Worm (Caenorhabditis elegans) whole organism, late embryonic: Measurements from ENCODE around the gene C37C3.2.

ENCODE experiments used
- C38D4.7 ChIP-seq: fragments of 200-800 bp; sonication (Bioruptor generic); optimal IDR thresholded peaks from 2 replicates; lab custom pipeline; 2018; ENCODE audit warnings: mild to moderate bottlenecking, missing genetic modification characterization, moderate library complexity, missing compliant biosample characterization
- F13H6.1 ChIP-seq: sonication (generic microtip); optimal IDR thresholded peaks from 2 replicates; lab custom pipeline; 2016; ENCODE audit warnings: missing genetic modification characterization, missing compliant biosample characterization
- Y22D7AL.16 ChIP-seq: sonication (generic microtip); optimal IDR thresholded peaks from 2 replicates; lab custom pipeline; 2016; ENCODE audit warnings: missing genetic modification characterization, missing compliant biosample characterization
- ama-1 ChIP-seq: fragments of 150-350 bp; optimal IDR thresholded peaks from 2 replicates; lab custom pipeline; 2014
- ceh-18 ChIP-seq: sonication (generic microtip); optimal IDR thresholded peaks from 2 replicates; lab custom pipeline; 2016; ENCODE audit warnings: missing genetic modification characterization, missing compliant biosample characterization
- ceh-19 ChIP-seq: fragments of 200-800 bp; sonication (Bioruptor generic); optimal IDR thresholded peaks from 2 replicates; lab custom pipeline; 2018; ENCODE audit warnings: mild to moderate bottlenecking, missing genetic modification characterization, missing compliant biosample characterization
- ceh-2 ChIP-seq: sonication (generic microtip); optimal IDR thresholded peaks from 2 replicates; lab custom pipeline; 2016; ENCODE audit warnings: missing genotype, missing genetic modification characterization, missing compliant biosample characterization
- ceh-22 ChIP-seq: sonication (generic microtip); optimal IDR thresholded peaks from 2 replicates; lab custom pipeline; 2017; ENCODE audit warnings: missing biosample characterization, missing genetic modification characterization
- ceh-45 ChIP-seq: fragments of 200-800 bp; sonication (Bioruptor generic); IDR thresholded peaks from 2 replicates; pipeline ENCODE4 v1.3.6; 2022; ENCODE audit warnings: missing genetic modification reagents, missing genetic modification characterization, missing compliant biosample characterization
- ceh-48 ChIP-seq: sonication (generic microtip); optimal IDR thresholded peaks from 2 replicates; lab custom pipeline; 2016; ENCODE audit warnings: missing genetic modification characterization, inconsistent platforms, missing compliant biosample characterization
- ceh-6 ChIP-seq: fragments of 200-800 bp; sonication (Bioruptor generic); optimal IDR thresholded peaks from 2 replicates; lab custom pipeline; 2018; ENCODE audit warnings: mild to moderate bottlenecking, missing genetic modification characterization, missing compliant biosample characterization
- ceh-9 ChIP-seq: sonication (generic microtip); optimal IDR thresholded peaks from 2 replicates; lab custom pipeline; 2016; ENCODE audit warnings: mild to moderate bottlenecking, missing genetic modification characterization, inconsistent platforms, missing compliant biosample characterization
- che-1 ChIP-seq: sonication (generic microtip); optimal IDR thresholded peaks from 2 replicates; lab custom pipeline; 2016; ENCODE audit warnings: mild to moderate bottlenecking, missing genetic modification characterization, missing compliant biosample characterization
- dmd-4 ChIP-seq: sonication (generic microtip); optimal IDR thresholded peaks from 2 replicates; lab custom pipeline; 2016; ENCODE audit warnings: borderline replicate concordance, missing genetic modification characterization, missing compliant biosample characterization
- elt-2 ChIP-seq: sonication (generic microtip); optimal IDR thresholded peaks from 2 replicates; lab custom pipeline; 2016; ENCODE audit warnings: missing genetic modification reagents, missing genetic modification characterization, missing compliant biosample characterization
- ets-4 ChIP-seq: sonication (generic microtip); optimal IDR thresholded peaks from 2 replicates; lab custom pipeline; 2016; ENCODE audit warnings: missing genetic modification characterization, missing compliant biosample characterization
- eyg-1 ChIP-seq: sonication (generic microtip); optimal IDR thresholded peaks from 2 replicates; lab custom pipeline; 2016; ENCODE audit warnings: missing genotype, missing genetic modification characterization, missing compliant biosample characterization
- fax-1 ChIP-seq: sonication (generic microtip); optimal IDR thresholded peaks from 2 replicates; lab custom pipeline; 2016; ENCODE audit warnings: missing genotype, missing genetic modification characterization, missing compliant biosample characterization
- fkh-10 ChIP-seq: fragments of 150-350 bp; optimal IDR thresholded peaks from 2 replicates; lab custom pipeline; 2014; ENCODE audit warnings: missing biosample characterization, missing genetic modification reagents, missing genetic modification characterization
- fkh-6 ChIP-seq: sonication (generic microtip); optimal IDR thresholded peaks from 2 replicates; lab custom pipeline; 2016; ENCODE audit warnings: missing genetic modification characterization, missing compliant biosample characterization
- hlh-13 ChIP-seq: fragments of 200-800 bp; sonication (Bioruptor generic); optimal IDR thresholded peaks from 2 replicates; lab custom pipeline; 2018; ENCODE audit warnings: mild to moderate bottlenecking, missing genetic modification characterization, missing compliant biosample characterization
- lim-6 ChIP-seq: sonication (generic microtip); optimal IDR thresholded peaks from 2 replicates; lab custom pipeline; 2016; ENCODE audit warnings: missing genetic modification characterization, missing compliant biosample characterization
- madf-2 ChIP-seq: sonication (generic microtip); optimal IDR thresholded peaks from 2 replicates; lab custom pipeline; 2017; ENCODE audit warnings: missing genetic modification characterization, missing compliant biosample characterization
- nfya-1 ChIP-seq: sonication (generic microtip); optimal IDR thresholded peaks from 2 replicates; lab custom pipeline; 2017; ENCODE audit warnings: missing genetic modification characterization, mild to moderate bottlenecking, missing compliant biosample characterization, antibody characterized with exemption, moderate library complexity
- nhr-11 ChIP-seq: fragments of 150-350 bp; optimal IDR thresholded peaks from 2 replicates; lab custom pipeline; 2014; ENCODE audit warnings: missing biosample characterization, missing genetic modification characterization
- odd-2 ChIP-seq: sonication (generic microtip); optimal IDR thresholded peaks from 2 replicates; lab custom pipeline; 2017; ENCODE audit warnings: antibody characterized with exemption, mild to moderate bottlenecking, missing genetic modification characterization, missing compliant biosample characterization
- pag-3 ChIP-seq: sonication (generic microtip); optimal IDR thresholded peaks from 2 replicates; lab custom pipeline; 2016; ENCODE audit warnings: missing compliant biosample characterization, missing genetic modification characterization, borderline replicate concordance
- pat-9 ChIP-seq: fragments of 200-800 bp; sonication (Bioruptor generic); optimal IDR thresholded peaks from 2 replicates; lab custom pipeline; 2018; ENCODE audit warnings: mild to moderate bottlenecking, missing genetic modification characterization, moderate library complexity, missing compliant biosample characterization
- pha-4 ChIP-seq: fragments of 150-350 bp; optimal IDR thresholded peaks from 2 replicates; lab custom pipeline; 2018; ENCODE audit warnings: missing biosample characterization, missing genetic modification reagents, missing genetic modification characterization
- pqm-1 ChIP-seq: sonication (generic microtip); optimal IDR thresholded peaks from 2 replicates; lab custom pipeline; 2016; ENCODE audit warnings: missing genetic modification characterization, missing compliant biosample characterization
- ref-2 ChIP-seq: sonication (generic microtip); optimal IDR thresholded peaks from 2 replicates; lab custom pipeline; 2016; ENCODE audit warnings: missing genetic modification characterization, missing compliant biosample characterization
- rnt-1 ChIP-seq: sonication (generic microtip); optimal IDR thresholded peaks from 2 replicates; lab custom pipeline; 2016; ENCODE audit warnings: missing genetic modification characterization, missing compliant biosample characterization
- sdc-2 ChIP-seq: sonication (generic microtip); optimal IDR thresholded peaks from 2 replicates; lab custom pipeline; 2016; ENCODE audit warnings: missing genotype, missing genetic modification characterization, missing compliant biosample characterization
- sox-2 ChIP-seq: fragments of 200-800 bp; sonication (Bioruptor generic); IDR thresholded peaks from 2 replicates; pipeline ENCODE4 v1.3.6; 2022; ENCODE audit warnings: missing genetic modification reagents, missing genetic modification characterization, missing compliant biosample characterization
- syd-9 ChIP-seq: sonication (generic microtip); optimal IDR thresholded peaks from 2 replicates; lab custom pipeline; 2016; ENCODE audit warnings: mild to moderate bottlenecking, missing genetic modification characterization, moderate library complexity, missing compliant biosample characterization
- tbx-2 ChIP-seq: sonication (generic microtip); optimal IDR thresholded peaks from 2 replicates; lab custom pipeline; 2016; ENCODE audit warnings: missing genetic modification characterization, missing compliant biosample characterization
- tbx-7 ChIP-seq: sonication (generic microtip); optimal IDR thresholded peaks from 2 replicates; lab custom pipeline; 2016; ENCODE audit warnings: missing genotype, missing genetic modification characterization, missing compliant biosample characterization
- ttx-3 ChIP-seq: sonication (generic microtip); optimal IDR thresholded peaks from 2 replicates; lab custom pipeline; 2016; ENCODE audit warnings: missing genetic modification reagents, missing genetic modification characterization, missing compliant biosample characterization
- unc-42 ChIP-seq: sonication (generic microtip); optimal IDR thresholded peaks from 2 replicates; lab custom pipeline; 2016; ENCODE audit warnings: missing genotype, missing genetic modification characterization, missing compliant biosample characterization

The C37C3.2 gene

DNA sequence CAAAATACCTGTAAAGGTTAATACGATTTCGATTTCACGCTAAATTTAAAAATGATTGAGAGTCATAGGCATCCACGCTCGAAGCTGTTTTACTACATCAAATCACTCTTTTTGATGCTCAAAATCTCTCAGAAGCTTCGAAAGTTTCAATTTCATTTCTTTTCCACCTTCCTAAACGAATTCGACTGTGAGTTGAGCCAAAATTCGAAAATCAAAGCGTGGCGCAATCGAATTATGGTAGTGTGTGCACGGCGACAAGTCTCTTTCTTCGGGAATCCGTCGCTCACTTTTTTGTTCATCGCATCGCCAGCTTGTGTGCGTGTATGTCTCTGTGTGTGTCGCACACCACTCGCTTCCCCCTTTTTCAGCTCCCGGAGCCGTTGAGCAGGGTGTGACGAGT, 17.2 kb downstream of the C37C3.2 start:
- TF ChIP-seq Y22D7AL.16 (tag; lab: Kevin White, UChicago) (no peak), fkh-10 (GFP tag; lab: Kevin White, UChicago) (peak; percentile 16), unc-42 (peak; percentile 96)
- TF ChIP-seq, all 69 proteins: peak for 2

ce11 chrV:7875456-7875855, 19.7 kb downstream of the C37C3.2 start, which contains the start of gene F40A3.4:
Gene F40A3.4 (plus strand): TSS chrV:7875756.
- TF ChIP-seq nhr-11 (tag; lab: Kevin White, UChicago) (no peak), ceh-45 (GFP tag; lab: Robert Waterston, UW) (no peak), pqm-1 (no peak), pag-3 (tag; lab: Kevin White, UChicago) (no peak), sdc-2 (tag; lab: Kevin White, UChicago) (no peak), dmd-4 (no peak), sox-2 (GFP tag; lab: Robert Waterston, UW) (no peak), syd-9 (tag; lab: Kevin White, UChicago) (no peak), F13H6.1 (tag; lab: Kevin White, UChicago) (no peak), rnt-1 (no peak), fkh-6 (tag; lab: Kevin White, UChicago) (no peak)

DNA sequence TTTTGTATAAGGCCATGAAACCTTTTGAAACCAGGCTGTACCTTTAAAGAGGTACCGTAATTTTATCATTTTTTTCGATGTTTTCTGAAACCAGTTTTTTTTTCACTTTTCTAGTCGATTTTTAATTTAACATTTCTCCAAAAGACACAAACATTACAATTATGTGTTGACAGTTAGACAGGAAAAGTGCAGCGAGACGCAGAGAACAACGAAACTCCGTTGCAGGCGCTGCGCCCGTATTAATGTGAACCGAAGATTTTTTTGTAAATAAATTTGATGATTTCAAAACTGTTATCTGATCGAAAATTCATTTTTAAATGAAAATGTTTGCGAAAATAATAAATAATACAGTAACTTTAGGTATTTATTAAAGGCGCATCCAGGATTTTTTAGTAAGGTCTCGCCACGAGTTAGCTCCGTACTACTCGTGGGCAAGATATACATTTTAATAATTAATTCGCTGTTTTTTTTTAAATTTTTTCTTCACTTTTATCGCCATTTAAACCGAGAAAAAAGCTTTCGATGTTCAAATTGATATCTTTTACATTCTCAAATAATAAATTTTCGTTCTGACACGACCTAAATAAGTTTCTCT, 21.2 kb downstream of the C37C3.2 start, which contains the start of gene F40A3.3:
Gene F40A3.3, plus strand, starts transcription at position 564 of the 595 bp plus-strand sequence.
- TF ChIP-seq ets-4 (no peak), dmd-4 (no peak), ceh-22 (no peak), ceh-48 (tag; lab: Kevin White, UChicago) (no peak)

DNA sequence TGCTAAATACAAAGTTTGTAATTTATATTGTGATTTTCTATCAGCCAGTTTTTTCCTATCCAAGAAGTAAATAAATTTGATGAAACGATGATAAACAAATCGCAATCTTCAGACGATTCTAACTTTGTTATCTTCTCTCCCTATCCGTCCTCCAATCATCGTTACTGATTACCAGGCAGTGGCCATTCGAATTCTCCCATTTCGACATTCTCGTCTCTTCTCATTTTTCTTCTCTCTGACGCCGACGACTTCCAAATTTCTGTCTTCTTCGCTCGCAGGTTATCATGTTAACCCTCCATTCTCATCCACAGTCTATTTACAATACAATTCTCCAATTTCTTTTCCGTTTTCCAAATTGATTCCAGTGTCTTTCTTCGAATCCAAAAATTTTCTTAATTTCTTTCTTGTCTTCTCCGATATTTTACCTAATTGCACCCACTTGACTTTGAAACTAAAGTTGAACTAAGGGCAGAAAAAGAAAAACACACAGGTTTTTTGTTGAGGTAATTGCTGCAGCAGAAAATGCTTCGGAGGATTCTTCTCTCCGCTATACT, 22.7 kb downstream of the C37C3.2 start, which contains the start of gene F40A3.2:
Gene F40A3.2, plus strand, starts transcription at position 504 of the 554 bp plus-strand sequence.
- TF ChIP-seq ceh-18 (tag; lab: Kevin White, UChicago): no peak
- no peak for TF ChIP-seq elt-2 (tag; lab: Kevin White, UChicago)
- no peak for TF ChIP-seq pha-4 (tag; lab: Kevin White, UChicago)
- no peak for TF ChIP-seq ttx-3 (tag; lab: Kevin White, UChicago)
- TF ChIP-seq eyg-1 (tag; lab: Kevin White, UChicago): no peak
- no peak for TF ChIP-seq madf-2 (tag; lab: Kevin White, UChicago)
- no peak for TF ChIP-seq sox-2 (GFP tag; lab: Robert Waterston, UW)
- TF ChIP-seq ceh-19 (GFP tag; lab: Kevin White, UChicago): no peak
- TF ChIP-seq fkh-10 (GFP tag; lab: Kevin White, UChicago): no peak

DNA sequence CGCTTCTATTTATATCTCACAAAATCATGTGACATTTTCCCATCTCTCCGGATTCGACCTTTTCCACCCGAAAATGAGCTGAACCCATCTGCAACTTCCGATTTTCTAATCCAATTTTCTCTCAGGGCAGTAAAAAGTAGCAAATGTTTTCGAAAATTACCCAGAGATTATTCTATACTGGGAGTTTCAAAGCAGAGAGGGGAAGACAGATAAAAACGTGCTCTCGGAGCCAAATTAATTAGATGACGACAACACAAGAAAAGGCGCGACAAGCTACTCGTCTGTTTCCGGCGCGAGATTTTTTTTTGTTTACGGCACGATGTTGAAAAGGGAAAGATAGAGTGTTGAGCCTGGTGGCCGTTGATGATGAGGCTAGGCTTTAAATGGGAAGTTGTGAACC, 28.7 kb downstream of the C37C3.2 start:
- no peak for TF ChIP-seq lim-6
- no peak for TF ChIP-seq syd-9 (tag; lab: Kevin White, UChicago)
- TF ChIP-seq ceh-19 (GFP tag; lab: Kevin White, UChicago): no peak
- TF ChIP-seq eyg-1 (tag; lab: Kevin White, UChicago): no peak
- no peak for TF ChIP-seq ama-1 (lab: Kevin White, UChicago)
- TF ChIP-seq pha-4 (tag; lab: Kevin White, UChicago): no peak
- no peak for TF ChIP-seq ref-2 (tag; lab: Kevin White, UChicago)
- no peak for TF ChIP-seq tbx-7
- no peak for TF ChIP-seq che-1 (tag; lab: Kevin White, UChicago)
- no peak for TF ChIP-seq ceh-9 (tag; lab: Kevin White, UChicago)

ce11 chrV:7888036-7888435, 32.3 kb downstream of the C37C3.2 start:
- TF ChIP-seq odd-2 (tag; lab: Kevin White, UChicago): no peak
- no peak for TF ChIP-seq rnt-1
- no peak for TF ChIP-seq tbx-2 (tag; lab: Kevin White, UChicago)
- TF ChIP-seq pat-9 (tag; lab: Kevin White, UChicago): no peak
- no peak for TF ChIP-seq pag-3 (tag; lab: Kevin White, UChicago)
- no peak for TF ChIP-seq ama-1 (lab: Kevin White, UChicago)
- TF ChIP-seq C38D4.7 (GFP tag; lab: Kevin White, UChicago): no peak
- no peak for TF ChIP-seq hlh-13 (GFP tag; lab: Kevin White, UChicago)
- TF ChIP-seq ceh-2: no peak
- TF ChIP-seq nfya-1 (tag; lab: Kevin White, UChicago): no peak
- TF ChIP-seq che-1 (tag; lab: Kevin White, UChicago): no peak
- no peak for TF ChIP-seq eyg-1 (tag; lab: Kevin White, UChicago)
- TF ChIP-seq sdc-2 (tag; lab: Kevin White, UChicago): no peak
- TF ChIP-seq ceh-45 (GFP tag; lab: Robert Waterston, UW): no peak
- TF ChIP-seq pha-4 (tag; lab: Kevin White, UChicago): no peak
- no peak for TF ChIP-seq sox-2 (GFP tag; lab: Robert Waterston, UW)
- TF ChIP-seq elt-2 (tag; lab: Kevin White, UChicago): no peak
- no peak for TF ChIP-seq fax-1 (tag; lab: Kevin White, UChicago)
- no peak for TF ChIP-seq ceh-6 (GFP tag; lab: Kevin White, UChicago)
